Worm (Caenorhabditis elegans): ENCODE data around the gene droe-4.

ce11 chrV:13993478-13993877 lies 1.0 kb downstream of the droe-4 start:
- TF ChIP-seq fkh-10 (GFP tag; optimal IDR thresholded peaks at IDR 0.05) (no peak), unc-62 (GFP tag; optimal IDR thresholded peaks at IDR 0.05 in 1 of 2) (no peak), unc-62 (tag; optimal IDR thresholded peaks at IDR 0.05) (no peak), nhr-28 (tag; optimal IDR thresholded peaks at IDR 0.05) (no peak), mdl-1 (tag; optimal IDR thresholded peaks at IDR 0.05) (no peak), ctbp-1 (GFP tag; IDR thresholded peaks at IDR 0.05) (no peak), nhr-111 (GFP tag; optimal IDR thresholded peaks at IDR 0.05) (no peak), ama-1 (optimal IDR thresholded peaks at IDR 0.05) (no peak), lin-15B (tag; optimal IDR thresholded peaks at IDR 0.05) (no peak), Y5F2A.4 (GFP tag; optimal IDR thresholded peaks at IDR 0.05) (no peak), nhr-237 (tag; optimal IDR thresholded peaks at IDR 0.05) (no peak), unc-39 (tag; optimal IDR thresholded peaks at IDR 0.05) (no peak)

All from whole organism, L4 larva.